Fruit fly (Drosophila melanogaster): ENCODE measurements around the gene CG7968.

CG7968 gene

DNA sequence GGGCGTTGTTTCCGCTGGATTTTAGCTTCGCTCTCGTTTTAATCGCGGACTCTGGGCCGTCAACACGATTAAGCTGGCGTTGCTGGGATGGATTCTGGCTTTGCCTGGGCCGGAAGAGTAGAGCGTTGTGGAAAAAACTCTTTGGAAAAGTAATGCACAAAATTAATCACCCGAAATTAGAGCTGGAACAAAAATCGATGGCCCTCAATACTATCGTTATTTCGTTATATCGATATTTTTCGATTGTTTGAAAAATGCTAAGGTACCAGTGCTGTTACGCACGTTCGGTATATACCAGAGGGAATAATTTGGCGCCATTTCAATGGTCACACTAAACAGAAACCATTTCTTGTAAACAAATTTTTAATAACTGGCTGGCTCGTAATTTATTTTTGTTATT lies 19.7 kb upstream of the CG7968 start, which contains the start of the genes Arpc1 and Orc5 (continued):
- TF ChIP-seq CG9215 (GFP tag; IDR thresholded peaks at IDR 0.05) (no peak), dati (GFP tag; IDR thresholded peaks at IDR 0.05) (no peak), Lpt (GFP tag; optimal IDR thresholded peaks at IDR 0.05) (no peak), CG6254 (GFP tag; optimal IDR thresholded peaks at IDR 0.05) (no peak), so (GFP tag; IDR thresholded peaks at IDR 0.05) (no peak), Opbp (GFP tag; IDR thresholded peaks at IDR 0.05; ENCODE audit: partially characterized antibody) (peak; percentile 89), CG9797 (GFP tag; optimal IDR thresholded peaks at IDR 0.05) (peak; percentile 86), CG15479 (GFP tag; optimal IDR thresholded peaks at IDR 0.05) (no peak), B-H2 (GFP tag; optimal IDR thresholded peaks at IDR 0.05) (no peak), CG7928 (GFP tag; optimal IDR thresholded peaks at IDR 0.05) (no peak), CG8388 (GFP tag; optimal IDR thresholded peaks at IDR 0.05) (no peak), dmrt99B (tag; optimal IDR thresholded peaks at IDR 0.05) (no peak), CG32532 (GFP tag; IDR thresholded peaks at IDR 0.05) (no peak), CG2120 (GFP tag; optimal IDR thresholded peaks at IDR 0.05) (no peak), ham (GFP tag; IDR thresholded peaks at IDR 0.05) (no peak), Sry-β (GFP tag; optimal IDR thresholded peaks at IDR 0.05) (no peak), stwl (tag; optimal IDR thresholded peaks at IDR 0.05) (peak; percentile 48), CG10147 (GFP tag; optimal IDR thresholded peaks at IDR 0.05) (no peak), CG12155 (GFP tag; optimal IDR thresholded peaks at IDR 0.05) (no peak), CG11695 (GFP tag; IDR thresholded peaks at IDR 0.05) (no peak), usp (GFP tag; optimal IDR thresholded peaks at IDR 0.05) (no peak), nerfin-2 (GFP tag; IDR thresholded peaks at IDR 0.05; ENCODE audit: partially characterized antibody) (peak; percentile 64), sens (GFP tag) (no peak), CG10274 (GFP tag; optimal IDR thresholded peaks at IDR 0.05) (no peak), CG3838 (GFP tag; optimal IDR thresholded peaks at IDR 0.05) (no peak), wek (GFP tag; optimal IDR thresholded peaks at IDR 0.05) (no peak), TFAM (GFP tag; optimal IDR thresholded peaks at IDR 0.05) (no peak), dimm (GFP tag; IDR thresholded peaks at IDR 0.05) (no peak), br (optimal IDR thresholded peaks at IDR 0.05) (no peak), chinmo (GFP tag; IDR thresholded peaks at IDR 0.05; ENCODE audit: partially characterized antibody) (0 out of 4 replicates have a peak, but pooled peaks have one; percentile 65), CG9876 (GFP tag; optimal IDR thresholded peaks at IDR 0.05) (no peak), Xbp1 (GFP tag; optimal IDR thresholded peaks at IDR 0.05) (no peak), CG16815 (GFP tag; optimal IDR thresholded peaks at IDR 0.05) (no peak), CG13123 (GFP tag; optimal IDR thresholded peaks at IDR 0.05) (no peak), CG11085 (GFP tag; IDR thresholded peaks at IDR 0.05) (no peak), ewg (GFP tag; optimal IDR thresholded peaks at IDR 0.05) (no peak), CG17328 (GFP tag; IDR thresholded peaks at IDR 0.05) (no peak), danr (GFP tag; IDR thresholded peaks at IDR 0.05) (no peak), emc (GFP tag; optimal IDR thresholded peaks at IDR 0.05) (no peak), run (tag; optimal IDR thresholded peaks at IDR 0.05) (no peak), CG6272 (GFP tag; IDR thresholded peaks at IDR 0.05) (no peak), crol (GFP tag; IDR thresholded peaks at IDR 0.05) (no peak), lmd (GFP tag; IDR thresholded peaks at IDR 0.05) (no peak), caup (GFP tag; optimal IDR thresholded peaks at IDR 0.05; ENCODE audit: severe bottlenecking) (no peak), hb (GFP tag; IDR thresholded peaks at IDR 0.05; ENCODE audit: partially characterized antibody) (peak; percentile 83), CG15269 (tag; optimal IDR thresholded peaks at IDR 0.05) (no peak), nerfin-1 (tag; optimal IDR thresholded peaks at IDR 0.05) (peak; percentile 18), Myb (GFP tag; optimal IDR thresholded peaks at IDR 0.05) (peak; percentile 83), ato (GFP tag; IDR thresholded peaks at IDR 0.05; ENCODE audit: partially characterized antibody) (peak; percentile 81), CoRest (tag; optimal IDR thresholded peaks at IDR 0.05) (peak; percentile 25), CG8089 (GFP tag; optimal IDR thresholded peaks at IDR 0.05) (no peak), Bteb2 (GFP tag; optimal IDR thresholded peaks at IDR 0.05) (no peak)
